Worm (Caenorhabditis elegans) whole organism, L2 larva: ENCODE results near the gene tag-266.

ENCODE experiments used
- C34F6.9 ChIP-seq: fragments of 150-350 bp; optimal IDR thresholded peaks from 2 replicates; lab custom pipeline; 2014; ENCODE audit warnings: missing biosample characterization, missing genetic modification characterization
- F13H6.1 ChIP-seq: sonication (generic microtip); optimal IDR thresholded peaks from 2 replicates; lab custom pipeline; 2016; ENCODE audit warnings: missing genetic modification characterization, missing compliant biosample characterization
- R02D3.7 ChIP-seq: fragments of 150-350 bp; optimal IDR thresholded peaks from 2 replicates; lab custom pipeline; 2014; ENCODE audit warnings: missing biosample characterization, missing genetic modification characterization
- ZK546.5 ChIP-seq: sonication (generic microtip); optimal IDR thresholded peaks from 2 replicates; lab custom pipeline; 2017; ENCODE audit warnings: missing biosample characterization, missing genetic modification characterization
- alr-1 ChIP-seq: fragments of 150-350 bp; optimal IDR thresholded peaks from 2 replicates; lab custom pipeline; 2014; ENCODE audit warnings: missing biosample characterization, missing genetic modification characterization
- aly-2 ChIP-seq: fragments of 150-350 bp; optimal IDR thresholded peaks from 2 replicates; lab custom pipeline; 2014; ENCODE audit warnings: missing biosample characterization, missing genetic modification characterization
- ama-1 ChIP-seq: fragments of 150-350 bp; optimal IDR thresholded peaks from 2 replicates; lab custom pipeline; 2018; ENCODE audit warnings: inconsistent platforms
- ceh-16 ChIP-seq: fragments of 150-350 bp; optimal IDR thresholded peaks from 2 replicates; lab custom pipeline; 2014; ENCODE audit warnings: missing biosample characterization, missing genetic modification characterization
- ceh-82 ChIP-seq: fragments of 150-350 bp; optimal IDR thresholded peaks from 2 replicates; lab custom pipeline; 2014; ENCODE audit warnings: missing biosample characterization, missing genetic modification characterization
- crh-2 ChIP-seq: sonication (generic microtip); optimal IDR thresholded peaks from 2 replicates; lab custom pipeline; 2017; ENCODE audit warnings: missing biosample characterization, missing genetic modification characterization
- dmd-4 ChIP-seq: sonication (generic microtip); optimal IDR thresholded peaks from 2 replicates; lab custom pipeline; 2017; ENCODE audit warnings: missing biosample characterization, missing genetic modification characterization
- egl-27 ChIP-seq: sonication (generic microtip); optimal IDR thresholded peaks from 3 replicates; lab custom pipeline; 2017; ENCODE audit warnings: missing biosample characterization, missing genetic modification reagents, missing genetic modification characterization
- elt-1 ChIP-seq: fragments of 150-350 bp; optimal IDR thresholded peaks from 2 replicates; lab custom pipeline; 2014; ENCODE audit warnings: missing biosample characterization, missing genetic modification characterization
- elt-3 ChIP-seq: sonication (generic microtip); optimal IDR thresholded peaks from 2 replicates; lab custom pipeline; 2017; ENCODE audit warnings: missing biosample characterization, missing genetic modification characterization
- fos-1 ChIP-seq: fragments of 150-350 bp; optimal IDR thresholded peaks from 2 replicates; lab custom pipeline; 2014; ENCODE audit warnings: missing biosample characterization, missing genetic modification characterization
- gmeb-1 ChIP-seq: fragments of 150-350 bp; optimal IDR thresholded peaks from 2 replicates; lab custom pipeline; 2014; ENCODE audit warnings: missing biosample characterization, missing genetic modification characterization
- lin-11 ChIP-seq: fragments of 150-350 bp; sonication (generic microtip); optimal IDR thresholded peaks from 2 replicates; lab custom pipeline; 2014; ENCODE audit warnings: missing biosample characterization, missing genetic modification characterization, inconsistent platforms, mixed read lengths
- lin-13 ChIP-seq: fragments of 150-350 bp; optimal IDR thresholded peaks from 2 replicates; lab custom pipeline; 2014; ENCODE audit warnings: missing biosample characterization, missing genetic modification reagents, missing genetic modification characterization
- lin-39 ChIP-seq: fragments of 150-350 bp; optimal IDR thresholded peaks from 2 replicates; lab custom pipeline; 2014; ENCODE audit warnings: missing biosample characterization, missing genetic modification reagents, missing genetic modification characterization
- lsy-2 ChIP-seq, 2 experiments: fragments of 150-350 bp in 1 of 2; sonication (generic microtip) in 1 of 2; optimal IDR thresholded peaks; 2 replicates each; lab custom pipeline; 2014 to 2017; ENCODE audit warnings: missing biosample characterization in 2 of 2, missing genetic modification characterization in 2 of 2
- mab-5 ChIP-seq: fragments of 150-350 bp; optimal IDR thresholded peaks from 2 replicates; lab custom pipeline; 2014; ENCODE audit warnings: missing biosample characterization, missing genetic modification characterization
- mbf-1 ChIP-seq: sonication (generic microtip); optimal IDR thresholded peaks from 2 replicates; lab custom pipeline; 2017; ENCODE audit warnings: missing biosample characterization, missing genetic modification characterization
- mdl-1 ChIP-seq, 2 experiments: fragments of 150-350 bp in 1 of 2; sonication (generic microtip) in 1 of 2; optimal IDR thresholded peaks; 2 replicates each; lab custom pipeline; 2017; ENCODE audit warnings: missing biosample characterization in 2 of 2, missing genetic modification characterization in 2 of 2
- nhr-10 ChIP-seq: sonication (generic microtip); optimal IDR thresholded peaks from 2 replicates; lab custom pipeline; 2017; ENCODE audit warnings: missing biosample characterization, missing genetic modification characterization
- nhr-11 ChIP-seq: fragments of 150-350 bp; optimal IDR thresholded peaks from 2 replicates; lab custom pipeline; 2014; ENCODE audit warnings: missing biosample characterization, missing genetic modification characterization
- nhr-12 ChIP-seq: fragments of 150-350 bp; optimal IDR thresholded peaks from 2 replicates; lab custom pipeline; 2014; ENCODE audit warnings: missing biosample characterization, missing genetic modification characterization
- nhr-129 ChIP-seq: fragments of 150-350 bp; optimal IDR thresholded peaks from 2 replicates; lab custom pipeline; 2014; ENCODE audit warnings: missing biosample characterization, missing genetic modification characterization
- nhr-21 ChIP-seq: fragments of 150-350 bp; optimal IDR thresholded peaks from 2 replicates; lab custom pipeline; 2014; ENCODE audit warnings: missing biosample characterization, missing genetic modification characterization
- nhr-23 ChIP-seq: fragments of 150-350 bp; optimal IDR thresholded peaks from 2 replicates; lab custom pipeline; 2014; ENCODE audit warnings: missing biosample characterization, missing genetic modification reagents, missing genetic modification characterization
- nhr-237 ChIP-seq: fragments of 150-350 bp; optimal IDR thresholded peaks from 2 replicates; lab custom pipeline; 2014; ENCODE audit warnings: missing biosample characterization, missing genetic modification characterization
- nhr-25 ChIP-seq: fragments of 150-350 bp; sonication (generic microtip); optimal IDR thresholded peaks from 3 replicates; lab custom pipeline; 2014; ENCODE audit warnings: missing biosample characterization, missing genetic modification characterization
- nhr-6 ChIP-seq: fragments of 150-350 bp; optimal IDR thresholded peaks from 2 replicates; lab custom pipeline; 2014; ENCODE audit warnings: missing biosample characterization, missing genetic modification characterization
- nhr-77 ChIP-seq: fragments of 150-350 bp; optimal IDR thresholded peaks from 2 replicates; lab custom pipeline; 2014; ENCODE audit warnings: missing biosample characterization, missing genetic modification characterization
- peb-1 ChIP-seq: fragments of 150-350 bp; optimal IDR thresholded peaks from 2 replicates; lab custom pipeline; 2014; ENCODE audit warnings: missing biosample characterization, missing genetic modification characterization
- skn-1 ChIP-seq: sonication (generic microtip); optimal IDR thresholded peaks from 2 replicates; lab custom pipeline; 2017; ENCODE audit warnings: missing biosample characterization, missing genetic modification characterization
- sma-3 ChIP-seq: sonication (generic microtip); optimal IDR thresholded peaks from 2 replicates; lab custom pipeline; 2016; ENCODE audit warnings: missing genetic modification reagents, missing genetic modification characterization, missing compliant biosample characterization
- sma-9 ChIP-seq, 2 experiments: fragments of 150-350 bp in 1 of 2; sonication (generic microtip) in 1 of 2; optimal IDR thresholded peaks; 2 replicates each; lab custom pipeline; 2014 to 2016; ENCODE audit warnings: missing genetic modification characterization in 2 of 2, mild to moderate bottlenecking in 1 of 2, missing biosample characterization in 1 of 2, missing compliant biosample characterization in 1 of 2, missing genetic modification reagents in 1 of 2, moderate library complexity in 1 of 2
- snpc-4 ChIP-seq: fragments of 150-350 bp; optimal IDR thresholded peaks from 2 replicates; lab custom pipeline; 2014; ENCODE audit warnings: missing biosample characterization, missing genetic modification characterization
- unc-39 ChIP-seq: fragments of 150-350 bp; optimal IDR thresholded peaks from 2 replicates; lab custom pipeline; 2014; ENCODE audit warnings: missing biosample characterization, missing genetic modification characterization
- unc-55 ChIP-seq: fragments of 150-350 bp; sonication (generic microtip); optimal IDR thresholded peaks from 3 replicates; lab custom pipeline; 2014; ENCODE audit warnings: missing biosample characterization, missing genetic modification reagents, missing genetic modification characterization
- unc-62 ChIP-seq: fragments of 150-350 bp; optimal IDR thresholded peaks from 2 replicates; lab custom pipeline; 2014; ENCODE audit warnings: missing biosample characterization, missing genetic modification reagents, missing genetic modification characterization
- zag-1 ChIP-seq: fragments of 150-350 bp; optimal IDR thresholded peaks from 2 replicates; lab custom pipeline; 2014; ENCODE audit warnings: missing biosample characterization, missing genetic modification characterization
- ztf-1 ChIP-seq: fragments of 200-800 bp; sonication (Bioruptor generic); conservative IDR thresholded peaks from 2 replicates; pipeline ENCODE4 v1.3.6; 2022; ENCODE audit warnings: missing genetic modification characterization, missing compliant biosample characterization
- ztf-11 ChIP-seq: sonication (generic microtip); optimal IDR thresholded peaks from 2 replicates; lab custom pipeline; 2017; ENCODE audit warnings: missing biosample characterization, missing genetic modification characterization
- ztf-4 ChIP-seq: fragments of 150-350 bp; optimal IDR thresholded peaks from 2 replicates; lab custom pipeline; 2014; ENCODE audit warnings: missing biosample characterization, missing genetic modification characterization

Gene tag-266

DNA sequence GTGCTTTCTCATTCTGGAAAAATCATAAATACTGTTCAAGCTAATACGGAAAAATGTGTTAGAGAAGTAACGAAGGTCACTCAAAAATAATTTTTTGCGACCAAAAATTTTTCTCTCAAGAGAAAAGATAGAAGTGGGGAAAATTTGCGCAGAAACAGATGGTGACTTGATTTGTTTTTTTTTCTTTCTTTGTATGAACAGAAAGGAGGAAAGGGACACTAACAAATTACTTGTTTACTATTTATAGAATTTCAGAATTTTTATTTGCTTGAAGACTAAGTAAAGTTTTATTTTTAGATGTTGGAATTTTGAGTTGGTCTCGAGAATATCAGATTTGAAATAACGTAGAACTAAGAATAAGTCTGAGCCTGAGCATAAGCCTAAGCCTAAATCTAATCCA lies 43.3 kb upstream of the tag-266 start, which contains the start of gene W02B3.4:
Gene W02B3.4, minus strand, starts transcription at position 101 of the 400 bp plus-strand sequence.
- no peak for TF ChIP-seq lin-39 (tag; lab: Kevin White, UChicago)
- no peak for TF ChIP-seq nhr-25 (tag; lab: Kevin White, UChicago)
- no peak for TF ChIP-seq nhr-237 (tag; lab: Kevin White, UChicago)
- no peak for TF ChIP-seq ztf-1
- no peak for TF ChIP-seq unc-39
- no peak for TF ChIP-seq sma-9 (GFP tag; optimal IDR thresholded peaks at IDR 0.05; lab: Kevin White, UChicago)
- TF ChIP-seq sma-9 (tag; optimal IDR thresholded peaks at IDR 0.05; lab: Kevin White, UChicago) = no peak
- no peak for TF ChIP-seq ceh-16
- TF ChIP-seq dmd-4 (tag; lab: Kevin White, UChicago) = no peak
- TF ChIP-seq skn-1 (tag; lab: Kevin White, UChicago) = no peak

DNA sequence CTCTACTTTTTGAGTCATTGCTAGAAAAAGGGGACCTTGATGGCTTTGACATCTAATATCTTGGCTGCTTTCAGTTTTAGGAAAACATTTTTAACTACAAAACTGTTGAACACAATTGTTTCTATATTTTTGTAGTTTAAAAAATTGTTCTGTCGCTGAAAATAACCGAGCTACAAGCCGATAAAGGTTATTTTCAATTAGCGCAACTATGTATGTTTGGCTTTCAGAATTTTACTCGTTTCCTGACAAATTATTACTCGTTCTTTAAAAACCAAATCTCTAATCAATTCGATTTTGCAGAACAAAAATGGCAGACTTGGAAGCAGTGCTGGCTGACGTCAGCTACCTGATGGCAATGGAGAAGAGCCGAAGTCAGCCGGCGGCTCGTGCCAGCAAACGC lies 35.8 kb upstream of the tag-266 start, which contains the start of gene grk-2:
Gene grk-2, plus strand, starts transcription at position 301 of the 400 bp plus-strand sequence.
- TF ChIP-seq ceh-82 (tag; lab: Kevin White, UChicago) = no peak
- no peak for TF ChIP-seq nhr-21 (tag; lab: Kevin White, UChicago)
- TF ChIP-seq nhr-6 (tag; lab: Kevin White, UChicago) = no peak
- no peak for TF ChIP-seq nhr-23 (tag; lab: Kevin White, UChicago)
- no peak for TF ChIP-seq sma-9 (GFP tag; optimal IDR thresholded peaks at IDR 0.05; lab: Kevin White, UChicago)
- no peak for TF ChIP-seq sma-9 (tag; optimal IDR thresholded peaks at IDR 0.05; lab: Kevin White, UChicago)
- no peak for TF ChIP-seq elt-3 (tag; lab: Kevin White, UChicago)
- no peak for TF ChIP-seq fos-1
- no peak for TF ChIP-seq peb-1
- TF ChIP-seq nhr-12 (tag; lab: Kevin White, UChicago) = no peak
- no peak for TF ChIP-seq ztf-1
- TF ChIP-seq elt-1 (tag; lab: Kevin White, UChicago) = no peak
- no peak for TF ChIP-seq nhr-10 (tag; lab: Kevin White, UChicago)
- no peak for TF ChIP-seq nhr-77 (tag; lab: Kevin White, UChicago)
- no peak for TF ChIP-seq crh-2 (tag; lab: Kevin White, UChicago)
- TF ChIP-seq mbf-1 = no peak
- no peak for TF ChIP-seq aly-2 (tag; lab: Kevin White, UChicago)
- TF ChIP-seq alr-1 = no peak
- TF ChIP-seq snpc-4 = no peak

ce11 chrIII:675413-675812 lies 35.4 kb upstream of the tag-266 start:
- TF ChIP-seq C34F6.9 (peak; percentile 60), unc-55 (GFP tag; lab: Kevin White, UChicago) (peak; percentile 27), F13H6.1 (tag; lab: Kevin White, UChicago) (peak; percentile 21), nhr-23 (tag; lab: Kevin White, UChicago) (no peak), lsy-2 (tag; optimal IDR thresholded peaks at IDR 0.05; lab: Kevin White, UChicago) (peak in 1 of 2 experiments; percentile 20)

ce11 chrIII:670994-671393 lies 31.0 kb upstream of the tag-266 start:
- no peak for TF ChIP-seq elt-3 (tag; lab: Kevin White, UChicago)
- peak; percentile 63 for TF ChIP-seq crh-2 (tag; lab: Kevin White, UChicago)
- TF ChIP-seq ZK546.5 = no peak
- TF ChIP-seq dmd-4 (tag; lab: Kevin White, UChicago) = no peak
- TF ChIP-seq nhr-21 (tag; lab: Kevin White, UChicago) = no peak
- no peak for TF ChIP-seq unc-62 (GFP tag; lab: Kevin White, UChicago)
- TF ChIP-seq fos-1 = peak; percentile 25
- TF ChIP-seq nhr-6 (tag; lab: Kevin White, UChicago) = peak; percentile 9
- TF ChIP-seq mab-5 = peak; percentile 14
- peak; percentile 73 for TF ChIP-seq C34F6.9
- no peak for TF ChIP-seq nhr-10 (tag; lab: Kevin White, UChicago)
- no peak for TF ChIP-seq lin-39 (tag; lab: Kevin White, UChicago)
- TF ChIP-seq nhr-129 (tag; lab: Kevin White, UChicago) = peak; percentile 44
- peak; percentile 22 for TF ChIP-seq lin-13 (GFP tag; lab: Kevin White, UChicago)
- no peak for TF ChIP-seq sma-3 (GFP tag; lab: Kevin White, UChicago)
- TF ChIP-seq unc-55 (GFP tag; lab: Kevin White, UChicago) = peak; percentile 82
- no peak for TF ChIP-seq ceh-82 (tag; lab: Kevin White, UChicago)
- TF ChIP-seq lin-11 (tag; lab: Kevin White, UChicago) = peak; percentile 87
- TF ChIP-seq zag-1 (tag; lab: Kevin White, UChicago) = peak; percentile 83
- TF ChIP-seq ama-1 = no peak
- peak; percentile 45 to 68 for TF ChIP-seq lsy-2 (tag; optimal IDR thresholded peaks at IDR 0.05; lab: Kevin White, UChicago)
- peak; percentile 69 for TF ChIP-seq F13H6.1 (tag; lab: Kevin White, UChicago)
- TF ChIP-seq ztf-11 (tag; lab: Kevin White, UChicago) = no peak
- no peak for TF ChIP-seq aly-2 (tag; lab: Kevin White, UChicago)
- TF ChIP-seq egl-27 (tag; lab: Kevin White, UChicago) = peak; percentile 58
- TF ChIP-seq gmeb-1 (tag; lab: Kevin White, UChicago) = no peak
- TF ChIP-seq alr-1 = no peak
- TF ChIP-seq nhr-25 (tag; lab: Kevin White, UChicago) = no peak
- no peak for TF ChIP-seq nhr-12 (tag; lab: Kevin White, UChicago)
- TF ChIP-seq nhr-11 (tag; lab: Kevin White, UChicago) = no peak
- no peak for TF ChIP-seq ztf-4 (tag; lab: Kevin White, UChicago)
- TF ChIP-seq nhr-23 (tag; lab: Kevin White, UChicago) = no peak
- peak; percentile 46 for TF ChIP-seq sma-9 (GFP tag; optimal IDR thresholded peaks at IDR 0.05; lab: Kevin White, UChicago)
- TF ChIP-seq sma-9 (tag; optimal IDR thresholded peaks at IDR 0.05; lab: Kevin White, UChicago) = no peak
- no peak for TF ChIP-seq R02D3.7 (tag; lab: Kevin White, UChicago)
- TF ChIP-seq mdl-1 (tag; optimal IDR thresholded peaks at IDR 0.05; lab: Kevin White, UChicago) = peak; percentile 1 to 69
- TF ChIP-seq unc-39 = no peak
